Fruit fly (Drosophila melanogaster): Measurements from ENCODE around the gene GlcAT-I.

DNA sequence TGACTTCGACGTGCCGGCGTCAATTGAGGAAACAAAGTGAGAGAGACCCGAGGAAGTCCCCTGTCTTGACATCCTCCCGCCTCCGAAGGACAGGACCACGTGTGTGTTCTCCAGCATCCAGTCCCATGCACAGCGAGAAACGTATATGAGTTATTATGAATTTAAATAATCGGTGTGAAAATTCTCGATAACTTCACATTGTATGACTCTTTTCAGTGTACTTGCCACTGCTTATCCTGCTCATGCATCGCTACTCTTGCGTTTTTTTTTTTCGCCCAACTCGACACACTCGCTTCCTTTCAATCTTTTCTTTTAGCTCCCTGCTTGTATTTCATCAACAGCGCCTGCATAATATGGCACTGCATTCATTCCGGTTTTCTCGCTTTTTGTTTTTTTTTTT, 44.8 kb downstream of the GlcAT-I start:
- TF ChIP-seq kay (GFP tag; ENCODE audit: borderline replicate concordance): no peak
- TF ChIP-seq CG11617 (GFP tag; optimal IDR thresholded peaks at IDR 0.05): no peak
- no peak for TF ChIP-seq ovo (GFP tag; optimal IDR thresholded peaks at IDR 0.05)
- no peak for TF ChIP-seq toe (GFP tag; optimal IDR thresholded peaks at IDR 0.05)
- no peak for TF ChIP-seq cnc (optimal IDR thresholded peaks at IDR 0.05)
- TF ChIP-seq CG7045 (GFP tag; optimal IDR thresholded peaks at IDR 0.05): no peak
